Worm (Caenorhabditis elegans): Measurements from ENCODE around the gene C33F10.14.

ce11 chrII:4818780-4819179 is 21.6 kb downstream of the C33F10.14 start:
- TF ChIP-seq chd-7 (tag; optimal IDR thresholded peaks at IDR 0.05) (no peak), dpl-1 (GFP tag; optimal IDR thresholded peaks at IDR 0.05) (no peak)

All from whole organism, young adult.